Worm (Caenorhabditis elegans) whole organism, late embryonic: ENCODE results near the gene Y51B9A.9.

Experiments used
- C08G9.2 ChIP-seq: sonication (generic microtip); optimal IDR thresholded peaks from 2 replicates; lab custom pipeline; 2016; ENCODE audit warnings: mild to moderate bottlenecking, missing genetic modification characterization, moderate library complexity, missing compliant biosample characterization
- C38D4.7 ChIP-seq: fragments of 200-800 bp; sonication (Bioruptor generic); optimal IDR thresholded peaks from 2 replicates; lab custom pipeline; 2018; ENCODE audit warnings: mild to moderate bottlenecking, missing genetic modification characterization, moderate library complexity, missing compliant biosample characterization
- T23F11.4 ChIP-seq: fragments of 200-800 bp; sonication (Bioruptor generic); optimal IDR thresholded peaks from 2 replicates; lab custom pipeline; 2018; ENCODE audit warnings: mild to moderate bottlenecking, missing genetic modification characterization, missing compliant biosample characterization
- Y22D7AL.16 ChIP-seq: sonication (generic microtip); optimal IDR thresholded peaks from 2 replicates; lab custom pipeline; 2016; ENCODE audit warnings: missing genetic modification characterization, missing compliant biosample characterization
- ahr-1 ChIP-seq: sonication (generic microtip); optimal IDR thresholded peaks from 2 replicates; lab custom pipeline; 2016; ENCODE audit warnings: missing genetic modification characterization, missing compliant biosample characterization
- ceh-14 ChIP-seq: sonication (generic microtip); optimal IDR thresholded peaks from 2 replicates; lab custom pipeline; 2016; ENCODE audit warnings: missing genotype, missing genetic modification characterization, missing compliant biosample characterization
- ceh-18 ChIP-seq: sonication (generic microtip); optimal IDR thresholded peaks from 2 replicates; lab custom pipeline; 2016; ENCODE audit warnings: missing genetic modification characterization, missing compliant biosample characterization
- ceh-2 ChIP-seq: sonication (generic microtip); optimal IDR thresholded peaks from 2 replicates; lab custom pipeline; 2016; ENCODE audit warnings: missing genotype, missing genetic modification characterization, missing compliant biosample characterization
- ceh-30 ChIP-seq: fragments of 150-350 bp; optimal IDR thresholded peaks from 2 replicates; lab custom pipeline; 2014; ENCODE audit warnings: missing biosample characterization, missing genetic modification characterization
- ceh-48 ChIP-seq: sonication (generic microtip); optimal IDR thresholded peaks from 2 replicates; lab custom pipeline; 2016; ENCODE audit warnings: missing genetic modification characterization, inconsistent platforms, missing compliant biosample characterization
- ceh-6 ChIP-seq: fragments of 200-800 bp; sonication (Bioruptor generic); optimal IDR thresholded peaks from 2 replicates; lab custom pipeline; 2018; ENCODE audit warnings: mild to moderate bottlenecking, missing genetic modification characterization, missing compliant biosample characterization
- ceh-9 ChIP-seq: sonication (generic microtip); optimal IDR thresholded peaks from 2 replicates; lab custom pipeline; 2016; ENCODE audit warnings: mild to moderate bottlenecking, missing genetic modification characterization, inconsistent platforms, missing compliant biosample characterization
- dmd-4 ChIP-seq: sonication (generic microtip); optimal IDR thresholded peaks from 2 replicates; lab custom pipeline; 2016; ENCODE audit warnings: borderline replicate concordance, missing genetic modification characterization, missing compliant biosample characterization
- elt-2 ChIP-seq: sonication (generic microtip); optimal IDR thresholded peaks from 2 replicates; lab custom pipeline; 2016; ENCODE audit warnings: missing genetic modification reagents, missing genetic modification characterization, missing compliant biosample characterization
- elt-4 ChIP-seq: sonication (generic microtip); optimal IDR thresholded peaks from 2 replicates; lab custom pipeline; 2016; ENCODE audit warnings: missing genetic modification characterization, missing compliant biosample characterization
- ets-4 ChIP-seq: sonication (generic microtip); optimal IDR thresholded peaks from 2 replicates; lab custom pipeline; 2016; ENCODE audit warnings: missing genetic modification characterization, missing compliant biosample characterization
- fkh-10 ChIP-seq: fragments of 150-350 bp; optimal IDR thresholded peaks from 2 replicates; lab custom pipeline; 2014; ENCODE audit warnings: missing biosample characterization, missing genetic modification reagents, missing genetic modification characterization
- fkh-6 ChIP-seq: sonication (generic microtip); optimal IDR thresholded peaks from 2 replicates; lab custom pipeline; 2016; ENCODE audit warnings: missing genetic modification characterization, missing compliant biosample characterization
- gmeb-2 ChIP-seq: sonication (generic microtip); optimal IDR thresholded peaks from 2 replicates; lab custom pipeline; 2016; ENCODE audit warnings: missing genetic modification characterization, inconsistent platforms, missing compliant biosample characterization
- hlh-30 ChIP-seq: sonication (generic microtip); optimal IDR thresholded peaks from 2 replicates; lab custom pipeline; 2017; ENCODE audit warnings: antibody characterized with exemption, missing genetic modification characterization, missing compliant biosample characterization; ENCODE audit not compliant: insufficient read depth
- hlh-6 ChIP-seq: sonication (generic microtip); optimal IDR thresholded peaks from 2 replicates; lab custom pipeline; 2016; ENCODE audit warnings: missing genotype, missing genetic modification characterization, missing compliant biosample characterization
- hlh-8 ChIP-seq: sonication (generic microtip); optimal IDR thresholded peaks from 2 replicates; lab custom pipeline; 2016; ENCODE audit warnings: missing genotype, missing genetic modification characterization, missing compliant biosample characterization
- madf-2 ChIP-seq: sonication (generic microtip); optimal IDR thresholded peaks from 2 replicates; lab custom pipeline; 2017; ENCODE audit warnings: missing genetic modification characterization, missing compliant biosample characterization
- nfya-1 ChIP-seq: sonication (generic microtip); optimal IDR thresholded peaks from 2 replicates; lab custom pipeline; 2017; ENCODE audit warnings: missing genetic modification characterization, mild to moderate bottlenecking, missing compliant biosample characterization, antibody characterized with exemption, moderate library complexity
- nhr-11 ChIP-seq: fragments of 150-350 bp; optimal IDR thresholded peaks from 2 replicates; lab custom pipeline; 2014; ENCODE audit warnings: missing biosample characterization, missing genetic modification characterization
- nhr-232 ChIP-seq: sonication (generic microtip); optimal IDR thresholded peaks from 2 replicates; lab custom pipeline; 2016; ENCODE audit warnings: missing genetic modification characterization, missing compliant biosample characterization
- npax-4 ChIP-seq: sonication (generic microtip); optimal IDR thresholded peaks from 2 replicates; lab custom pipeline; 2016; ENCODE audit warnings: missing genetic modification characterization, missing compliant biosample characterization
- odd-2 ChIP-seq: sonication (generic microtip); optimal IDR thresholded peaks from 2 replicates; lab custom pipeline; 2017; ENCODE audit warnings: antibody characterized with exemption, mild to moderate bottlenecking, missing genetic modification characterization, missing compliant biosample characterization
- pat-9 ChIP-seq: fragments of 200-800 bp; sonication (Bioruptor generic); optimal IDR thresholded peaks from 2 replicates; lab custom pipeline; 2018; ENCODE audit warnings: mild to moderate bottlenecking, missing genetic modification characterization, moderate library complexity, missing compliant biosample characterization
- pha-2 ChIP-seq: sonication (generic microtip); optimal IDR thresholded peaks from 2 replicates; lab custom pipeline; 2017; ENCODE audit warnings: mild to moderate bottlenecking, missing genetic modification characterization, missing compliant biosample characterization
- pha-4 ChIP-seq: fragments of 150-350 bp; optimal IDR thresholded peaks from 2 replicates; lab custom pipeline; 2018; ENCODE audit warnings: missing biosample characterization, missing genetic modification reagents, missing genetic modification characterization
- rnt-1 ChIP-seq: sonication (generic microtip); optimal IDR thresholded peaks from 2 replicates; lab custom pipeline; 2016; ENCODE audit warnings: missing genetic modification characterization, missing compliant biosample characterization
- sox-2 ChIP-seq: fragments of 200-800 bp; sonication (Bioruptor generic); IDR thresholded peaks from 2 replicates; pipeline ENCODE4 v1.3.6; 2022; ENCODE audit warnings: missing genetic modification reagents, missing genetic modification characterization, missing compliant biosample characterization
- syd-9 ChIP-seq: sonication (generic microtip); optimal IDR thresholded peaks from 2 replicates; lab custom pipeline; 2016; ENCODE audit warnings: mild to moderate bottlenecking, missing genetic modification characterization, moderate library complexity, missing compliant biosample characterization
- tbx-2 ChIP-seq: sonication (generic microtip); optimal IDR thresholded peaks from 2 replicates; lab custom pipeline; 2016; ENCODE audit warnings: missing genetic modification characterization, missing compliant biosample characterization
- tbx-7 ChIP-seq: sonication (generic microtip); optimal IDR thresholded peaks from 2 replicates; lab custom pipeline; 2016; ENCODE audit warnings: missing genotype, missing genetic modification characterization, missing compliant biosample characterization
- ttx-3 ChIP-seq: sonication (generic microtip); optimal IDR thresholded peaks from 2 replicates; lab custom pipeline; 2016; ENCODE audit warnings: missing genetic modification reagents, missing genetic modification characterization, missing compliant biosample characterization
- unc-55 ChIP-seq: sonication (generic microtip); optimal IDR thresholded peaks from 2 replicates; lab custom pipeline; 2017; ENCODE audit warnings: missing biosample characterization, missing genetic modification reagents, missing genetic modification characterization
- unc-86 ChIP-seq: sonication (generic microtip); optimal IDR thresholded peaks from 2 replicates; lab custom pipeline; 2016; ENCODE audit warnings: missing genetic modification characterization, missing compliant biosample characterization
- zip-5 ChIP-seq: sonication (generic microtip); optimal IDR thresholded peaks from 2 replicates; lab custom pipeline; 2016; ENCODE audit warnings: missing genetic modification characterization, missing compliant biosample characterization

Gene Y51B9A.9

DNA sequence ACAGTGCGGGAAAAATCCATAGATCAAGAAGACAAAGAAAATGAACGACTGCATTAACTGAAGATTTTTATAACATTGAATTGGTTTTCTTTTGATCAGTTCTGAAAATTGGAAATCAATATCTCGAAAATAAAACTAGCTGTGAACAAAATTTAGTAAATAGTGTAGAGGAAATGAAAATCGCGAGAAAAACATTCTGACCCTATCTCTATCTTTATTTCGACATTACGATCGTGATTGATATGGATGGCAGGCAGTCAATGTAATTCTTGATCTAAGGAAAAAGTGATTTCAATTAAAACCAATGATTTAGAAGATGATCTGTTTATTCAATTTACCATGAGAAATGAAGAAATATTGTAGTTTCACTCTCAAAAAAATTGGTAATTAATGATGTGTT, 38.6 kb upstream of the Y51B9A.9 start, which contains the start of gene kin-16:
kin-16 (minus strand) TSS at position 101 of the 400 bp plus-strand sequence.
- TF ChIP-seq nhr-232 (no peak), odd-2 (no peak), tbx-7 (no peak), ceh-14 (tag; lab: Kevin White, UChicago) (no peak), ceh-9 (tag; lab: Kevin White, UChicago) (no peak), hlh-8 (tag; lab: Kevin White, UChicago) (no peak), pha-4 (no peak), hlh-6 (tag; lab: Kevin White, UChicago) (no peak), unc-55 (GFP tag; lab: Kevin White, UChicago) (no peak), ttx-3 (tag; lab: Kevin White, UChicago) (no peak), Y22D7AL.16 (tag; lab: Kevin White, UChicago) (no peak)

DNA sequence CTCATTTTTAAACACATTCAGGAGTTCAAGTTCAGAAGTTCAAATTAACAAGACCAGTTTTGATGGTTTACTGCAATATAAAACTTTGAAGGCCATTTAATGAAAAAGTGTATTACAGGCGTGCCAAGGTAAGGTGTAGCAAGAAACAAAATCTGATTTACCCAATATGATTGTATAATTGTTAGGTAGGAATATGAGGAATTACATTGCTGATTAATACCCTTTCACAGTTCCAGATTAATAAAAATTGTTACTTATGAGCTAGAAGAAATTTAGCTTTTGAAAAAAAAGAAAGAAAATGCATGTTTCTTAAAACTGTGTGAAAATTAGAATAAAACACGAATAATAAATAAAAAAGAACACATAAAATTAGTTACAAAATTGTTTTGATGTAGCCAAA, 36.2 kb upstream of the Y51B9A.9 start, which contains the start of gene kin-15:
kin-15 (minus strand) TSS at position 101 of the 400 bp plus-strand sequence.
- TF ChIP-seq elt-4 (tag; lab: Kevin White, UChicago) (no peak), pha-4 (no peak), C08G9.2 (tag; lab: Kevin White, UChicago) (no peak), hlh-6 (tag; lab: Kevin White, UChicago) (no peak), unc-86 (tag; lab: Kevin White, UChicago) (no peak), C38D4.7 (GFP tag; lab: Kevin White, UChicago) (no peak), rnt-1 (tag; lab: Kevin White, UChicago) (no peak), zip-5 (no peak), fkh-6 (tag; lab: Kevin White, UChicago) (no peak), ahr-1 (no peak), madf-2 (tag; lab: Kevin White, UChicago) (no peak), T23F11.4 (GFP tag; lab: Kevin White, UChicago) (no peak), ceh-18 (no peak), dmd-4 (no peak), npax-4 (no peak), ceh-30 (tag; lab: Kevin White, UChicago) (no peak)

DNA sequence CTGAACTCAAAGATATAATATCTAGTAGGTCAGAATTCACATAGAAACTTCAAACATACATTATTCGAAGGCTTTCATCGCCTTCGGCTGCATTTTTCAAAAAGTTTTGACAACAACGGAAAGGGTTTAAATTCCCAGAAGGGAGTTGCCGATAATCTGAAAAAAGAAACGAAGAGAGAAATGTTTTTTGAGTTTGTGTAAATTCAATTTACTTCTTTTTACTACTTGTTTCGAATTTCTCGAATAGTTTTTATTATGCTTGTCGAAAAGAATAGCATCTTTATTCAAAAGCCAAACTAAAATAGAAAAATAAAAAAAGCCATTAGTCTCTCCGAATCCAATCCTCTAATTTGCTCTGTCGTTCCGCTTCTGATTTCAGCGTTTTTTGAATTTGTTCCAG, 33.7 kb upstream of the Y51B9A.9 start:
- no peak for TF ChIP-seq ceh-48
- TF ChIP-seq sox-2 (GFP tag; lab: Robert Waterston, UW), result no peak
- TF ChIP-seq ets-4, result no peak
- no peak for TF ChIP-seq odd-2
- no peak for TF ChIP-seq elt-2 (tag; lab: Kevin White, UChicago)
- TF ChIP-seq unc-86 (tag; lab: Kevin White, UChicago), result no peak
- TF ChIP-seq ceh-2 (tag; lab: Kevin White, UChicago), result no peak
- no peak for TF ChIP-seq syd-9 (tag; lab: Kevin White, UChicago)
- no peak for TF ChIP-seq nhr-11
- no peak for TF ChIP-seq pha-2 (tag; lab: Kevin White, UChicago)
- no peak for TF ChIP-seq elt-4 (tag; lab: Kevin White, UChicago)
- no peak for TF ChIP-seq gmeb-2 (tag; lab: Kevin White, UChicago)
- no peak for TF ChIP-seq ceh-6

DNA sequence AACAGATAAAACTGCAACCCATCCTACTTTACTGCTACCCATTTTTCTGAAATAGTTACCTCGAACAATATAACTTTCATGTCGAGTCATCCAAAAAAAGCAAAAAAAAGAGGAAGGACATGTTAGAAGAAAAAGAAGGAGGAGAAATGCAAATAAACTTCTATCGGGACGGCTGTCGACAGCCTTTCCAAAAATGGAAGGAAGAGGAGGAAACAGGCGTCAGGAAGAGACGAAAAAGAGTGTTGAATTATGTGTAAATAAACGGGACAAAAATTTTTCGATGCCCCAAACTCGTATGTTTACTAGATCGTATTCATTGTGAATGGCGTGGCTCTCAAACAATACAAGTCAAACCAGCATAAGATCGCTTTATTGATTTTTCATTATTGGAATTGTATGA, 30.2 kb upstream of the Y51B9A.9 start, which contains the start of gene M176.5:
M176.5 (minus strand) TSS at position 101 of the 400 bp plus-strand sequence.
- no peak for TF ChIP-seq elt-4 (tag; lab: Kevin White, UChicago)
- TF ChIP-seq pha-4, result no peak
- TF ChIP-seq ceh-6, result no peak
- no peak for TF ChIP-seq dmd-4
- TF ChIP-seq hlh-8 (tag; lab: Kevin White, UChicago), result no peak
- TF ChIP-seq pat-9, result no peak
- no peak for TF ChIP-seq nfya-1 (tag; lab: Kevin White, UChicago)
- TF ChIP-seq hlh-30, result no peak
- TF ChIP-seq fkh-10 (GFP tag; lab: Kevin White, UChicago), result no peak
- no peak for TF ChIP-seq tbx-2 (tag; lab: Kevin White, UChicago)
